Fruit fly (Drosophila melanogaster): ENCODE results near the gene Cyp6d4.

The Cyp6d4 gene

dm6 chr3R:22698208-22698607 is at the start of gene Cyp6d4:
Gene Cyp6d4 (plus strand): TSS chr3R:22698319.
- TF ChIP-seq CG8478 (optimal IDR thresholded peaks at IDR 0.05) (no peak), CTCF (optimal IDR thresholded peaks at IDR 0.05) (no peak)

dm6 chr3R:22649859-22650258 is 48.3 kb upstream of the Cyp6d4 start:
- TF ChIP-seq CG8478 (optimal IDR thresholded peaks at IDR 0.05) (no peak), CTCF (optimal IDR thresholded peaks at IDR 0.05) (no peak)

- no peak for TF ChIP-seq CTCF (optimal IDR thresholded peaks at IDR 0.05)
These were observed 35.0 kb upstream of the Cyp6d4 start for dm6 chr3R:22663115-22663514.

- TF ChIP-seq CTCF (optimal IDR thresholded peaks at IDR 0.05) (no peak), CG8478 (optimal IDR thresholded peaks at IDR 0.05) (no peak)
These were observed 33.8 kb upstream of the Cyp6d4 start for dm6 chr3R:22664274-22664673.

- no peak for TF ChIP-seq CTCF (optimal IDR thresholded peaks at IDR 0.05)
- no peak for TF ChIP-seq CG8478 (optimal IDR thresholded peaks at IDR 0.05)
These were observed 31.5 kb upstream of the Cyp6d4 start for dm6 chr3R:22666449-22667283.

DNA sequence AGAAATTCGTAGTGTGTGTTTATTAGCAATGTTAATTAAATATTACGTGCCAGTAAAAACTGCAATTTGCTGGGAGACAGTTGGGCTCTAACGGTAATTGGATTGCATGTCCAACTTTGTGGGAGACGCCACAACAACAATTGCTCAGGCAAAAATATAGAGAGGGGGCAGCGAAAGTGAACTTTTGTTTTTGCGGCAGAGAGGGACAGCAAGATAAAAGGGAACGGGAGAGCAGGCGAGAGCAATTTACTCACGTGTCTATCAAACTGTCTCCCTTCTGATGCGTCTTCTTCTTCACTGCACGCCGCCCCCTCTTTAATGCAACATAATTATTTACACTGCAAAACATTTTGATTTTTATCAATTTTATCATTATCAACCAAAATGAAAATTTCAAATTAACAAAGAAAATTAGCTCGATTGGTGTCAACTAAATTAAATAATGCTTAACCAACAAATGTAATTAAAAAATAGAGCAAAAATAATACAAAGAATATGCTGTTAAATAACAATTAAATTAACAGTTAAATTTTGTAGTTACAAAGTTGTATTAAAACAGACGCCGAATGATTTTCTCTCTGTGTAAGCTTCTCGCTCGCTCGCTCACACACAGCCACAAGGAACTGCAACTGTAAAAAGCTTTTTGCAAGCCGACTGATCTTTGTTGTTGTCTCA is 30.7 kb upstream of the Cyp6d4 start:
- TF ChIP-seq CG8478 (optimal IDR thresholded peaks at IDR 0.05) (no peak), CTCF (optimal IDR thresholded peaks at IDR 0.05) (no peak)

DNA sequence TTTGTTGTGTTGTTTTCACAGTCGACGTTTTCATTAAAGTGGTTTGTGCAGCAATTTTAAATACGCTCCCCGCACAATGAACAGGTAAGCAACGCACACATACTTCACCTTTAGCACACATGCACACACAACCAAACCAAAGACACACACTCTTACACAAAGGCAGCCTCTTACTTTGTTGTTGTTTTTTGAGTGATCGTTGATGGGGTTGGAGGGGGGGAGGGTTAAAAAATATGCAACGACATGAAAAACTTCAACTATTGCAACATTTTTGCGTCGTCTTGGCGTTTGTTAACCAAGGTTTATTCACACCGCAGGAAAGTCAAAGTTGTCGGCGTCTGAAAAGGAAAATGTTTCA is 30.2 kb upstream of the Cyp6d4 start:
- no peak for TF ChIP-seq CTCF (optimal IDR thresholded peaks at IDR 0.05)
- TF ChIP-seq CG8478 (optimal IDR thresholded peaks at IDR 0.05), result no peak

dm6 chr3R:22668622-22669021 is 29.5 kb upstream of the Cyp6d4 start:
- no peak for TF ChIP-seq CTCF (optimal IDR thresholded peaks at IDR 0.05)
- no peak for TF ChIP-seq CG8478 (optimal IDR thresholded peaks at IDR 0.05)

- TF ChIP-seq CG8478 (optimal IDR thresholded peaks at IDR 0.05) (no peak), CTCF (optimal IDR thresholded peaks at IDR 0.05) (no peak)
These were observed 29.0 kb upstream of the Cyp6d4 start for dm6 chr3R:22669121-22669520.

DNA sequence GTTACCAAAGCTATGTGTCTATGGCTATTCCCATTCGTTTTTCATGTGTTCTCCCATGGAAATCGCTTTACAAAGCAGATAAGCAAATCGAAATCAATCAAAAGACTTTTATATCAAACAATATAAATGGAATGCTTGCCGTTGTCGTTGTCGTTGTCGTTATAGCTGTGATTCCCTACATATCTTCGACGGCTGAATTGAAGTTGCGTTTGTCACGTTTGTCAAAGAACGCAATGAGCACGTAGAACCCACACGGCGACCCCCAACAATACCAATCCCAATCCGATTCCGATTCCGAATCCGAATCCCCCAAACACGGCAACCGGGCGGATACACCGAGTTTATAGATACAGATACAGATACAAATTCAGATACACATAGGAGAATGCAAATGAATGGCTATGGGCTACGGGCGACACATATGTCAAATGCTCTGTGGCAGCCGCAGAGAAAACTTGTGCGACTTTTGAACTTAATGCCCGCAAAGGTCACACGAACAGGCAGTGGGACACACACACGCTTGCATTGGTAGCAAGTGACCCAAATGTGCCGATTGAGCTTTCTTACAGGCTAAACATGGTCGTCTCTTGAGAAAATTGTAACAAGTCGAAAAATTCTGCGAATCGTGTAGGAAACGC is 28.2 kb upstream of the Cyp6d4 start:
- TF ChIP-seq CTCF (optimal IDR thresholded peaks at IDR 0.05), result no peak
- no peak for TF ChIP-seq CG8478 (optimal IDR thresholded peaks at IDR 0.05)

dm6 chr3R:22672695-22673346 is 25.3 kb upstream of the Cyp6d4 start:
- TF ChIP-seq CG8478 (optimal IDR thresholded peaks at IDR 0.05) (no peak), CTCF (optimal IDR thresholded peaks at IDR 0.05) (no peak)

dm6 chr3R:22673528-22673959 is 24.6 kb upstream of the Cyp6d4 start:
- TF ChIP-seq CG8478 (optimal IDR thresholded peaks at IDR 0.05), result no peak
- TF ChIP-seq CTCF (optimal IDR thresholded peaks at IDR 0.05), result no peak

- TF ChIP-seq CTCF (optimal IDR thresholded peaks at IDR 0.05) (no peak), CG8478 (optimal IDR thresholded peaks at IDR 0.05) (no peak)
These were observed 22.7 kb upstream of the Cyp6d4 start for dm6 chr3R:22675447-22675846.

- TF ChIP-seq CG8478 (optimal IDR thresholded peaks at IDR 0.05), result no peak
- no peak for TF ChIP-seq CTCF (optimal IDR thresholded peaks at IDR 0.05)
These were observed 13.8 kb upstream of the Cyp6d4 start for dm6 chr3R:22684044-22684947.

- TF ChIP-seq CTCF (optimal IDR thresholded peaks at IDR 0.05) (no peak), CG8478 (optimal IDR thresholded peaks at IDR 0.05) (no peak)
These were observed 13.2 kb upstream of the Cyp6d4 start for dm6 chr3R:22684948-22685253.
